Worm (Caenorhabditis elegans): ENCODE data around the gene F34H10.3.

DNA sequence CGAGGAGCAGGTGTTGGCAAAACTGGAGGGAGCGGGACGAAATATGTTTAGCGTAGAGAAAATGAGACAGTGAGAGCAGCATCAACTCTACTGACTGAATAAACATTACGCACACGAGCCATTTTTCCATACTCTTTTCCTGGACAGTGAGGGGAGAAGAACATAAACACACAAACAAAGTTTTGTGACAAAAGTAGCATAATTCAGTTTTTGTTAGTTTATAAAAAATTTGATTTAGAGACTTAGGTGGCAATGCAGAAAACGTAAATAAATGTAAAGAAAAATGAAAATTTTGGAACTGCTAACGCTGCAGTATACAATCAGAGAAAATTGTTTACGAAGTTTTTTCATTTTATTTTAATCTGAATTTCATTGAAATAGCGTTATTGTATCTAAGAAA is 38.4 kb upstream of the F34H10.3 start:
- TF ChIP-seq sem-4 (tag; optimal IDR thresholded peaks at IDR 0.05), result no peak
- no peak for TF ChIP-seq ztf-11 (tag; optimal IDR thresholded peaks at IDR 0.05)
- no peak for TF ChIP-seq zag-1 (tag; optimal IDR thresholded peaks at IDR 0.05)
- TF ChIP-seq snpc-4 (tag; optimal IDR thresholded peaks at IDR 0.05), result no peak
- TF ChIP-seq gmeb-1 (tag; optimal IDR thresholded peaks at IDR 0.05), result no peak
- TF ChIP-seq nhr-237 (tag; optimal IDR thresholded peaks at IDR 0.05), result no peak
- no peak for TF ChIP-seq elt-3 (tag; optimal IDR thresholded peaks at IDR 0.05)
- no peak for TF ChIP-seq ama-1 (optimal IDR thresholded peaks at IDR 0.05)
- TF ChIP-seq nhr-11 (tag; optimal IDR thresholded peaks at IDR 0.05), result no peak
- no peak for TF ChIP-seq lin-39 (tag; optimal IDR thresholded peaks at IDR 0.05)
- no peak for TF ChIP-seq peb-1 (tag; optimal IDR thresholded peaks at IDR 0.05)
- TF ChIP-seq lin-11 (tag; optimal IDR thresholded peaks at IDR 0.05), result no peak

All from whole organism, L2 larva.